Worm (Caenorhabditis elegans): ENCODE data around the gene nlp-58.

- TF ChIP-seq mdl-1 (tag; optimal IDR thresholded peaks at IDR 0.05) (peak in 1 of 2 experiments; percentile 10), skn-1 (tag; optimal IDR thresholded peaks at IDR 0.05) (no peak), ceh-16 (tag; optimal IDR thresholded peaks at IDR 0.05) (peak; percentile 12), nhr-11 (tag; optimal IDR thresholded peaks at IDR 0.05) (peak; percentile 38), elt-3 (tag; optimal IDR thresholded peaks at IDR 0.05) (no peak), mbf-1 (tag; optimal IDR thresholded peaks at IDR 0.05) (no peak)
Measured at ce11 chrV:9970119-9970518, 21.4 kb upstream of the nlp-58 start.
